Fruit fly (Drosophila melanogaster): ENCODE data around the gene CG6154.

CG6154 gene

DNA sequence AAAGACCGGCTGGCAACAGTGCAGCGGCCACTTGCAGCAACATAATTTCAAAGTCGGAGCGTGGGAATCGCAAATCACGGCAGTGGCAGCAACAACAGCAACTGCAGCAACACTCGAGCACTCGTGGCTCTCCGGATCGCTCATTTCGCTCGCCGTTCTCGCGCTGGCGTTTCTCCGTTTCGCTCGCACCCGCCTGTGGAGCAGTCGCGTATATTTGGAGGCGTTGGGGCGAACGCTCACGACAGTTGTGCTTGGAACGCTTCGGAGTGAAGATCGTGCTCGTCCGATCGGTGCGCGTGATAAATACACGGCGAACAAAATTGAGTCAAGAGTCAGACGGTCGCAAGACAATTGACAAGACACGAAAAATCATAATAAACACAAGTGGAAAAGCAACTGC is 32.4 kb upstream of the CG6154 start, which contains the start of gene CG12290 (continued):
- TF ChIP-seq CG9817 (tag; optimal IDR thresholded peaks at IDR 0.05) (no peak), pho (GFP tag; optimal IDR thresholded peaks at IDR 0.05) (no peak), unpg (GFP tag; optimal IDR thresholded peaks at IDR 0.05) (peak; percentile 15), Dll (GFP tag; IDR thresholded peaks at IDR 0.05; ENCODE audit: partially characterized antibody) (peak; percentile 62; the same call in 3 of the 4 replicates), fd3F (GFP tag; optimal IDR thresholded peaks at IDR 0.05) (no peak), tgo (GFP tag; IDR thresholded peaks at IDR 0.05) (peak; percentile 37; the same call in 1 of the 3 replicates), vnd (GFP tag; IDR thresholded peaks at IDR 0.05; ENCODE audit: partially characterized antibody) (no peak), CG12299 (tag; optimal IDR thresholded peaks at IDR 0.05) (no peak), Trl (optimal IDR thresholded peaks at IDR 0.05) (peak; percentile 85 to 90), Trl (GFP tag; optimal IDR thresholded peaks at IDR 0.05) (peak; percentile 81), CG8765 (GFP tag; IDR thresholded peaks at IDR 0.05) (no peak), CG6813 (GFP tag; optimal IDR thresholded peaks at IDR 0.05) (no peak), Awh (GFP tag; IDR thresholded peaks at IDR 0.05) (0 out of 2 replicates have a peak, but pooled peaks have one; percentile 13), CG17359 (tag; optimal IDR thresholded peaks at IDR 0.05) (no peak), CG14441 (GFP tag; IDR thresholded peaks at IDR 0.05) (0 out of 2 replicates have a peak, but pooled peaks have one; percentile 28), CG5245 (GFP tag; optimal IDR thresholded peaks at IDR 0.05) (no peak), ase (GFP tag; IDR thresholded peaks at IDR 0.05) (no peak; the same call in 2 of the 3 replicates), crol (GFP tag; IDR thresholded peaks at IDR 0.05) (no peak), tx (GFP tag; optimal IDR thresholded peaks at IDR 0.05) (no peak), CG12942 (GFP tag; optimal IDR thresholded peaks at IDR 0.05) (no peak), her (GFP tag; optimal IDR thresholded peaks at IDR 0.05) (peak; percentile 57), CG12104 (GFP tag; optimal IDR thresholded peaks at IDR 0.05) (no peak), Fer2 (tag; optimal IDR thresholded peaks at IDR 0.05) (no peak), Xbp1 (GFP tag; optimal IDR thresholded peaks at IDR 0.05) (peak; percentile 22), Stat92E (GFP tag; optimal IDR thresholded peaks at IDR 0.05) (no peak), CG2199 (GFP tag; IDR thresholded peaks at IDR 0.05) (no peak), CG16815 (GFP tag; optimal IDR thresholded peaks at IDR 0.05) (no peak), CoRest (tag; optimal IDR thresholded peaks at IDR 0.05) (no peak), NfI (GFP tag; optimal IDR thresholded peaks at IDR 0.05) (peak; percentile 51), cad (GFP tag; optimal IDR thresholded peaks at IDR 0.05) (no peak), CG8359 (GFP tag; optimal IDR thresholded peaks at IDR 0.05; ENCODE audit: borderline replicate concordance) (no peak), CG10959 (GFP tag; IDR thresholded peaks at IDR 0.05) (no peak), Elba2 (GFP tag; optimal IDR thresholded peaks at IDR 0.05) (no peak), pnt (GFP tag; optimal IDR thresholded peaks at IDR 0.05) (no peak), Lpt (GFP tag; optimal IDR thresholded peaks at IDR 0.05) (no peak), Ravus (GFP tag; IDR thresholded peaks at IDR 0.05) (no peak), Vsx1 (GFP tag; optimal IDR thresholded peaks at IDR 0.05) (peak; percentile 21), CG18476 (GFP tag; optimal IDR thresholded peaks at IDR 0.05) (no peak), Chrac-16 (GFP tag; optimal IDR thresholded peaks at IDR 0.05) (no peak), HLH54F (GFP tag; optimal IDR thresholded peaks at IDR 0.05) (no peak), croc (GFP tag; conservative IDR thresholded peaks at IDR 0.05) (no peak), sna (GFP tag; IDR thresholded peaks at IDR 0.05; ENCODE audit: partially characterized antibody) (peak; percentile 29), chif (GFP tag; optimal IDR thresholded peaks at IDR 0.05) (no peak), zen2 (GFP tag; IDR thresholded peaks at IDR 0.05; ENCODE audit: partially characterized antibody) (peak; percentile 89), corto (GFP tag; optimal IDR thresholded peaks at IDR 0.05) (no peak), pum (GFP tag; optimal IDR thresholded peaks at IDR 0.05) (no peak), CG4424 (GFP tag; optimal IDR thresholded peaks at IDR 0.05) (no peak), esg (GFP tag; conservative IDR thresholded peaks at IDR 0.05) (no peak), crp (GFP tag; optimal IDR thresholded peaks at IDR 0.05) (no peak), br (optimal IDR thresholded peaks at IDR 0.05) (no peak), HLH4C (GFP tag; IDR thresholded peaks at IDR 0.05; ENCODE audit: partially characterized antibody) (peak; percentile 21; the same call in 2 of the 3 replicates)

All from whole organism, embryonic.